Fruit fly (Drosophila melanogaster) whole organism, prepupa: Measurements from ENCODE around the gene mus201.

Experiments used
- CG15336 ChIP-seq: fragments of 200-800 bp; sonication (Bioruptor generic); IDR thresholded peaks from 2 replicates; pipeline ENCODE4 v1.3.6; 2022; ENCODE audit warnings: missing biosample characterization, missing genetic modification characterization
- CG16779 ChIP-seq: fragments of 200-800 bp; sonication (Bioruptor generic); optimal IDR thresholded peaks from 3 replicates; lab custom pipeline; 2017; ENCODE audit warnings: missing biosample characterization, mild to moderate bottlenecking, missing genetic modification characterization
- CG3032 ChIP-seq: fragments of 200-800 bp; optimal IDR thresholded peaks from 2 replicates; lab custom pipeline; 2019; ENCODE audit warnings: missing biosample characterization, mild to moderate bottlenecking, missing genetic modification characterization, moderate library complexity
- CG32006 ChIP-seq: fragments of 200-800 bp; sonication (Bioruptor generic); optimal IDR thresholded peaks from 3 replicates; lab custom pipeline; 2017; ENCODE audit warnings: missing biosample characterization, mild to moderate bottlenecking, missing genetic modification characterization
- CG34406 ChIP-seq: fragments of 200-800 bp; sonication (Bioruptor generic); optimal IDR thresholded peaks from 3 replicates; lab custom pipeline; 2016; ENCODE audit warnings: missing biosample characterization, missing genetic modification characterization
- CG3919 ChIP-seq: fragments of 200-800 bp; sonication (Bioruptor generic); optimal IDR thresholded peaks from 3 replicates; lab custom pipeline; 2016; ENCODE audit warnings: missing biosample characterization, missing genetic modification characterization
- CG6163 ChIP-seq: fragments of 200-800 bp; sonication (Bioruptor generic); IDR thresholded peaks from 3 replicates; pipeline ENCODE4 v1.3.6; 2022; ENCODE audit warnings: missing biosample characterization, missing genetic modification characterization
- CG6808 ChIP-seq: fragments of 200-800 bp; sonication (Bioruptor generic); optimal IDR thresholded peaks from 3 replicates; lab custom pipeline; 2017; ENCODE audit warnings: missing biosample characterization, missing genetic modification characterization, mild to moderate bottlenecking, moderate library complexity, missing genetic modification reagents
- CG7368 ChIP-seq: fragments of 200-800 bp; sonication (Bioruptor generic); optimal IDR thresholded peaks from 3 replicates; lab custom pipeline; 2016; ENCODE audit warnings: missing biosample characterization, missing genetic modification characterization
- CG8319 ChIP-seq: fragments of 200-800 bp; sonication (Bioruptor generic); optimal IDR thresholded peaks from 3 replicates; lab custom pipeline; 2016; ENCODE audit warnings: missing biosample characterization, missing genetic modification characterization
- Eip75B ChIP-seq: fragments of 200-800 bp; sonication (Bioruptor generic); optimal IDR thresholded peaks from 3 replicates; lab custom pipeline; 2016; ENCODE audit warnings: missing biosample characterization, missing genetic modification characterization
- Eip78C ChIP-seq: fragments of 200-800 bp; sonication (Bioruptor generic); peaks from one replicate; lab custom pipeline; 2016; ENCODE audit warnings: missing biosample characterization, missing genetic modification characterization
- Eip93F ChIP-seq: fragments of 200-800 bp; sonication (Bioruptor generic); optimal IDR thresholded peaks from 2 replicates; lab custom pipeline; 2016; ENCODE audit warnings: missing biosample characterization, mild to moderate bottlenecking, missing genetic modification characterization
- Ets21C ChIP-seq: fragments of 200-800 bp; sonication (Bioruptor generic); optimal IDR thresholded peaks from 3 replicates; lab custom pipeline; 2016; ENCODE audit warnings: missing biosample characterization, missing genetic modification characterization
- Hr39 ChIP-seq: fragments of 200-800 bp; sonication (Bioruptor generic); optimal IDR thresholded peaks from 2 replicates; lab custom pipeline; 2016; ENCODE audit warnings: missing biosample characterization, missing genetic modification characterization
- Lpt ChIP-seq: fragments of 200-800 bp; sonication (Bioruptor generic); optimal IDR thresholded peaks from 3 replicates; lab custom pipeline; 2016; ENCODE audit warnings: missing biosample characterization, missing genetic modification characterization
- Met ChIP-seq: fragments of 200-800 bp; sonication (Bioruptor generic); optimal IDR thresholded peaks from 3 replicates; lab custom pipeline; 2016; ENCODE audit warnings: missing biosample characterization, missing genetic modification characterization
- OdsH ChIP-seq: fragments of 200-800 bp; sonication (Bioruptor generic); optimal IDR thresholded peaks from 3 replicates; lab custom pipeline; 2016; ENCODE audit warnings: missing biosample characterization, missing genetic modification characterization
- Sox14 ChIP-seq: fragments of 200-800 bp; sonication (Bioruptor generic); optimal IDR thresholded peaks from 3 replicates; lab custom pipeline; 2016; ENCODE audit warnings: missing biosample characterization, missing genetic modification characterization
- Sox15 ChIP-seq: fragments of 200-800 bp; sonication (Bioruptor generic); optimal IDR thresholded peaks from 3 replicates; lab custom pipeline; 2016; ENCODE audit warnings: missing biosample characterization, missing genetic modification characterization
- cyc ChIP-seq: fragments of 200-800 bp; sonication (Bioruptor generic); optimal IDR thresholded peaks from 3 replicates; lab custom pipeline; 2016; ENCODE audit warnings: missing biosample characterization, missing genetic modification characterization
- dac ChIP-seq: fragments of 200-800 bp; sonication (Bioruptor generic); optimal IDR thresholded peaks from 2 replicates; lab custom pipeline; 2017; ENCODE audit warnings: missing biosample characterization, mild to moderate bottlenecking, missing genetic modification characterization
- dsx ChIP-seq: fragments of 200-800 bp; optimal IDR thresholded peaks from 3 replicates; lab custom pipeline; 2019; ENCODE audit warnings: missing biosample characterization, mild to moderate bottlenecking, missing genetic modification characterization, moderate library complexity; ENCODE audit not compliant: poor library complexity, severe bottlenecking
- eg ChIP-seq: fragments of 200-800 bp; sonication (Bioruptor generic); IDR thresholded peaks from 3 replicates; pipeline ENCODE4 v1.3.6; 2022; ENCODE audit warnings: missing biosample characterization, missing genetic modification characterization
- esn ChIP-seq: fragments of 200-800 bp; sonication (Bioruptor generic); optimal IDR thresholded peaks from 2 replicates; lab custom pipeline; 2016; ENCODE audit warnings: missing biosample characterization, mild to moderate bottlenecking, missing genetic modification characterization, moderate library complexity
- lz ChIP-seq: fragments of 200-800 bp; sonication (Bioruptor generic); optimal IDR thresholded peaks from 3 replicates; lab custom pipeline; 2016; ENCODE audit warnings: missing biosample characterization, missing genetic modification characterization
- net ChIP-seq: fragments of 200-800 bp; sonication (Bioruptor generic); optimal IDR thresholded peaks from 3 replicates; lab custom pipeline; 2016; ENCODE audit warnings: missing biosample characterization, missing genetic modification characterization
- salr ChIP-seq, 2 experiments: fragments of 200-800 bp; sonication (Bioruptor generic); optimal IDR thresholded peaks; 3 replicates each; lab custom pipeline; 2016 to 2018; ENCODE audit warnings: missing biosample characterization in 2 of 2, missing genetic modification characterization in 2 of 2, mild to moderate bottlenecking in 1 of 2
- ss ChIP-seq, 2 experiments: fragments of 200-800 bp; sonication (Bioruptor generic); optimal IDR thresholded peaks; 2 replicates in 1 of 2; 3 replicates in 1 of 2; lab custom pipeline; 2017 to 2018; ENCODE audit warnings: mild to moderate bottlenecking in 2 of 2, missing biosample characterization in 2 of 2, missing genetic modification characterization in 2 of 2, moderate library complexity in 1 of 2
- svp ChIP-seq: fragments of 200-800 bp; sonication (Bioruptor generic); peaks from one replicate; lab custom pipeline; 2016; ENCODE audit warnings: missing biosample characterization, missing genetic modification characterization
- vri ChIP-seq: fragments of 200-800 bp; sonication (Bioruptor generic); optimal IDR thresholded peaks from 3 replicates; lab custom pipeline; 2016; ENCODE audit warnings: missing biosample characterization, mild to moderate bottlenecking, missing genetic modification characterization

Gene mus201

dm6 chr2L:8423460-8424089 is 14.4 kb upstream of the mus201 start (continued):
- no peak for TF ChIP-seq net
- TF ChIP-seq CG6808 (GFP tag; lab: Kevin White, UChicago): peak; percentile 58
- no peak for TF ChIP-seq Hr39 (GFP tag; lab: Kevin White, UChicago)

dm6 chr2L:8424090-8424470 is 13.9 kb upstream of the mus201 start:
- TF ChIP-seq CG15336 (GFP tag; lab: Robert Waterston, UW) (no peak), svp (GFP tag; lab: Kevin White, UChicago) (peak; percentile 81), CG32006 (no peak), OdsH (GFP tag; lab: Kevin White, UChicago) (no peak), Sox14 (GFP tag; lab: Kevin White, UChicago) (peak; percentile 80), CG3032 (no peak), CG3919 (GFP tag; lab: Kevin White, UChicago) (no peak), CG8319 (GFP tag; lab: Kevin White, UChicago) (no peak), salr (GFP tag; optimal IDR thresholded peaks at IDR 0.05; lab: Kevin White, UChicago) (no peak), Eip78C (no peak), ss (GFP tag; optimal IDR thresholded peaks at IDR 0.05; lab: Kevin White, UChicago) (peak in 1 of 2 experiments; percentile 40), net (no peak), dac (GFP tag; lab: Kevin White, UChicago) (no peak), CG6163 (GFP tag; lab: Robert Waterston, UW) (peak; percentile 37; the same call in 1 of the 3 replicates), Ets21C (GFP tag; lab: Kevin White, UChicago) (no peak), vri (GFP tag; lab: Kevin White, UChicago) (peak; percentile 6), lz (no peak), dsx (GFP tag; lab: Kevin White, UChicago) (no peak), Sox15 (no peak), CG34406 (GFP tag; lab: Kevin White, UChicago) (no peak), eg (GFP tag; lab: Robert Waterston, UW) (no peak)

dm6 chr2L:8424662-8425208 is 13.2 kb upstream of the mus201 start:
- TF ChIP-seq CG6163 (GFP tag; lab: Robert Waterston, UW) (no peak), Lpt (GFP tag; lab: Kevin White, UChicago) (no peak), Eip75B (GFP tag; lab: Kevin White, UChicago) (no peak), Eip93F (GFP tag; lab: Kevin White, UChicago) (no peak)

dm6 chr2L:8425212-8425611 is 12.8 kb upstream of the mus201 start:
- TF ChIP-seq vri (GFP tag; lab: Kevin White, UChicago) (peak; percentile 68), salr (GFP tag; optimal IDR thresholded peaks at IDR 0.05; lab: Kevin White, UChicago) (no peak), cyc (GFP tag; lab: Kevin White, UChicago) (no peak), Eip75B (GFP tag; lab: Kevin White, UChicago) (no peak)

- TF ChIP-seq CG15336 (GFP tag; lab: Robert Waterston, UW): 0 out of 2 replicates have a peak, but pooled peaks have one; percentile 9
- TF ChIP-seq Met (GFP tag; lab: Kevin White, UChicago): no peak
- TF ChIP-seq Eip78C: peak; percentile 57
- peak; percentile 85 for TF ChIP-seq svp (GFP tag; lab: Kevin White, UChicago)
- TF ChIP-seq CG6808 (GFP tag; lab: Kevin White, UChicago): no peak
- peak; percentile 5 for TF ChIP-seq esn (GFP tag; lab: Kevin White, UChicago)
- no peak for TF ChIP-seq CG16779 (tag; lab: Kevin White, UChicago)
- TF ChIP-seq CG34406 (GFP tag; lab: Kevin White, UChicago): no peak
- TF ChIP-seq Hr39 (GFP tag; lab: Kevin White, UChicago): no peak
- TF ChIP-seq Eip93F (GFP tag; lab: Kevin White, UChicago): peak; percentile 72
- peak; percentile 42 for TF ChIP-seq vri (GFP tag; lab: Kevin White, UChicago)
- TF ChIP-seq net: no peak
- no peak for TF ChIP-seq OdsH (GFP tag; lab: Kevin White, UChicago)
- no peak for TF ChIP-seq CG7368 (GFP tag; lab: Kevin White, UChicago)
Observed at dm6 chr2L:8425962-8426759, 11.8 kb upstream of the mus201 start.
